Fruit fly (Drosophila melanogaster) whole organism, embryonic: ENCODE data around the gene Atg13.

Source experiments
- Aef1 ChIP-seq: fragments of 200-800 bp; sonication (Bioruptor generic); IDR thresholded peaks from 3 replicates; pipeline ENCODE4 v1.3.6; 2022; ENCODE audit warnings: missing biosample characterization, missing genetic modification characterization
- Antp ChIP-seq: fragments of 200-800 bp; sonication (Bioruptor generic); optimal IDR thresholded peaks from 3 replicates; lab custom pipeline; 2016; ENCODE audit warnings: missing biosample characterization, missing genetic modification characterization
- Atf-2 ChIP-seq: fragments of 200-800 bp; sonication (Bioruptor generic); optimal IDR thresholded peaks from 2 replicates; lab custom pipeline; 2016; ENCODE audit warnings: missing biosample characterization, missing genetic modification characterization
- BtbVII ChIP-seq: fragments of 200-800 bp; sonication (Bioruptor generic); optimal IDR thresholded peaks from 3 replicates; lab custom pipeline; 2017; ENCODE audit warnings: missing biosample characterization, mild to moderate bottlenecking, missing genetic modification characterization
- CG11093 ChIP-seq: fragments of 200-800 bp; sonication (Bioruptor generic); IDR thresholded peaks from 3 replicates; pipeline ENCODE4 v1.3.6; 2022; ENCODE audit warnings: missing biosample characterization, missing genetic modification characterization
- CG11504 ChIP-seq: fragments of 200-800 bp; sonication (Bioruptor generic); optimal IDR thresholded peaks from 3 replicates; lab custom pipeline; 2019; ENCODE audit warnings: missing biosample characterization, mild to moderate bottlenecking, missing genetic modification characterization, moderate library complexity
- CG12659 ChIP-seq: fragments of 200-800 bp; sonication (Bioruptor generic); optimal IDR thresholded peaks from 3 replicates; lab custom pipeline; 2017; ENCODE audit warnings: mild to moderate bottlenecking, missing biosample characterization, missing genetic modification reagents, missing genetic modification characterization
- CG12769 ChIP-seq: fragments of 200-800 bp; sonication (Bioruptor generic); optimal IDR thresholded peaks from 2 replicates; lab custom pipeline; 2019; ENCODE audit warnings: missing biosample characterization, mild to moderate bottlenecking, missing genetic modification characterization, moderate library complexity
- CG14667 ChIP-seq: fragments of 200-800 bp; sonication (Bioruptor generic); IDR thresholded peaks from 2 replicates; pipeline ENCODE4 v1.3.6; 2022; ENCODE audit warnings: missing biosample characterization, missing genetic modification characterization
- CG1529 ChIP-seq: fragments of 200-800 bp; sonication (Bioruptor generic); optimal IDR thresholded peaks from 3 replicates; lab custom pipeline; 2018; ENCODE audit warnings: missing biosample characterization, missing genetic modification characterization
- CG15514 ChIP-seq: fragments of 200-800 bp; sonication (Bioruptor generic); optimal IDR thresholded peaks from 3 replicates; lab custom pipeline; 2017; ENCODE audit warnings: missing biosample characterization, missing genetic modification characterization, mild to moderate bottlenecking, moderate library complexity, missing genetic modification reagents
- CG17802 ChIP-seq: fragments of 200-800 bp; sonication (Bioruptor generic); optimal IDR thresholded peaks from 2 replicates; lab custom pipeline; 2018; ENCODE audit warnings: missing biosample characterization, mild to moderate bottlenecking, missing genetic modification characterization, moderate library complexity
- CG18262 ChIP-seq: fragments of 200-800 bp; optimal IDR thresholded peaks from 3 replicates; lab custom pipeline; 2019; ENCODE audit warnings: missing biosample characterization, mild to moderate bottlenecking, missing genetic modification characterization, moderate library complexity
- CG2199 ChIP-seq: fragments of 200-800 bp; sonication (Bioruptor generic); IDR thresholded peaks from 3 replicates; pipeline ENCODE4 v1.3.6; 2022; ENCODE audit warnings: missing biosample characterization, missing genetic modification characterization
- CG2678 ChIP-seq: fragments of 200-800 bp; sonication (Bioruptor generic); optimal IDR thresholded peaks from 3 replicates; lab custom pipeline; 2019; ENCODE audit warnings: missing biosample characterization, mild to moderate bottlenecking, missing genetic modification characterization, moderate library complexity
- CG3281 ChIP-seq: fragments of 200-800 bp; sonication (Bioruptor generic); optimal IDR thresholded peaks from 3 replicates; lab custom pipeline; 2017; ENCODE audit warnings: missing biosample characterization, mild to moderate bottlenecking, missing genetic modification characterization
- CG4424 ChIP-seq: fragments of 200-800 bp; sonication (Bioruptor generic); optimal IDR thresholded peaks from 3 replicates; lab custom pipeline; 2016; ENCODE audit warnings: missing biosample characterization, missing genetic modification characterization
- CG6272 ChIP-seq: fragments of 200-800 bp; sonication (Bioruptor generic); IDR thresholded peaks from 2 replicates; pipeline ENCODE4 v1.3.6; 2022; ENCODE audit warnings: missing biosample characterization, missing genetic modification characterization
- CG6765 ChIP-seq: fragments of 200-800 bp; sonication (Bioruptor generic); optimal IDR thresholded peaks from 3 replicates; lab custom pipeline; 2017; ENCODE audit warnings: missing biosample characterization, mild to moderate bottlenecking, missing genetic modification characterization
- CHES-1-like ChIP-seq: fragments of 200-800 bp; sonication (Bioruptor generic); optimal IDR thresholded peaks from 2 replicates; lab custom pipeline; 2016; ENCODE audit warnings: missing biosample characterization, missing genetic modification characterization
- Dek ChIP-seq: fragments of 200-800 bp; sonication (Bioruptor generic); optimal IDR thresholded peaks from 3 replicates; lab custom pipeline; 2019; ENCODE audit warnings: missing biosample characterization, mild to moderate bottlenecking, missing genetic modification characterization, moderate library complexity
- Ets65A ChIP-seq: fragments of 200-800 bp; sonication (Bioruptor generic); peaks from one replicate; lab custom pipeline; 2016; ENCODE audit warnings: missing biosample characterization, missing genetic modification characterization
- Ets97D ChIP-seq: fragments of 200-800 bp; sonication (Bioruptor generic); optimal IDR thresholded peaks from 3 replicates; lab custom pipeline; 2016; ENCODE audit warnings: missing biosample characterization, missing genetic modification characterization
- Gsc ChIP-seq: fragments of 200-800 bp; sonication (Bioruptor generic); IDR thresholded peaks from 2 replicates; pipeline ENCODE4 v1.3.6; 2022; ENCODE audit warnings: missing biosample characterization, missing genetic modification characterization
- HLH3B ChIP-seq: fragments of 200-800 bp; sonication (Bioruptor generic); IDR thresholded peaks from 2 replicates; pipeline ENCODE4 v1.3.6; 2022; ENCODE audit warnings: missing biosample characterization, missing genetic modification characterization
- Myb ChIP-seq: fragments of 200-800 bp; sonication (Bioruptor generic); optimal IDR thresholded peaks from 2 replicates; lab custom pipeline; 2016; ENCODE audit warnings: missing biosample characterization, missing genetic modification characterization
- Oaz ChIP-seq: fragments of 200-800 bp; sonication (Bioruptor generic); IDR thresholded peaks from 2 replicates; pipeline ENCODE4 v1.3.6; 2022; ENCODE audit warnings: missing biosample characterization, missing genetic modification characterization
- Side ChIP-seq: fragments of 200-800 bp; sonication (Bioruptor generic); optimal IDR thresholded peaks from 2 replicates; lab custom pipeline; 2016; ENCODE audit warnings: missing biosample characterization, missing genetic modification characterization
- Trl ChIP-seq, 3 experiments: fragments of >200 bp in 2 of 3; fragments of 200-800 bp in 1 of 3; sonication (Bioruptor generic) in 1 of 3; optimal IDR thresholded peaks; 2 replicates in 1 of 3; 3 replicates in 2 of 3; lab custom pipeline; 2016 to 2017; ENCODE audit warnings: missing biosample characterization in 1 of 3, missing genetic modification characterization in 1 of 3
- Xbp1 ChIP-seq: fragments of 200-800 bp; sonication (Bioruptor generic); optimal IDR thresholded peaks from 3 replicates; lab custom pipeline; 2016; ENCODE audit warnings: missing biosample characterization, mild to moderate bottlenecking, missing genetic modification characterization
- amos ChIP-seq: fragments of 200-800 bp; sonication (Bioruptor generic); IDR thresholded peaks from 2 replicates; pipeline ENCODE4 v1.3.6; 2022; ENCODE audit warnings: missing biosample characterization, missing genetic modification characterization; ENCODE audit not compliant: partially characterized antibody
- ara ChIP-seq: fragments of 200-800 bp; sonication (Bioruptor generic); IDR thresholded peaks from 2 replicates; pipeline ENCODE4 v1.3.6; 2022; ENCODE audit warnings: missing biosample characterization, missing genetic modification characterization
- bbx ChIP-seq: fragments of 200-800 bp; sonication (Bioruptor generic); IDR thresholded peaks from 2 replicates; pipeline ENCODE4 v1.3.6; 2022; ENCODE audit warnings: missing biosample characterization, missing genetic modification characterization; ENCODE audit not compliant: partially characterized antibody
- bsh ChIP-seq, 2 experiments: fragments of 200-800 bp; sonication (Bioruptor generic); optimal IDR thresholded peaks; 2 replicates each; lab custom pipeline; 2017 to 2018; ENCODE audit warnings: mild to moderate bottlenecking in 2 of 2, missing biosample characterization in 2 of 2, missing genetic modification characterization in 2 of 2, moderate library complexity in 1 of 2
- cato ChIP-seq: fragments of 200-800 bp; sonication (Bioruptor generic); optimal IDR thresholded peaks from 2 replicates; lab custom pipeline; 2016; ENCODE audit warnings: missing biosample characterization, missing genetic modification characterization, borderline replicate concordance
- ci ChIP-seq: fragments of 200-800 bp; sonication (Bioruptor generic); IDR thresholded peaks from 3 replicates; pipeline ENCODE4 v1.3.6; 2022; ENCODE audit warnings: missing biosample characterization, missing genetic modification characterization
- corto ChIP-seq: fragments of 200-800 bp; sonication (Bioruptor generic); optimal IDR thresholded peaks from 2 replicates; lab custom pipeline; 2016; ENCODE audit warnings: missing biosample characterization, mild to moderate bottlenecking, missing genetic modification characterization, moderate library complexity
- disco-r ChIP-seq: fragments of 200-800 bp; sonication (Bioruptor generic); optimal IDR thresholded peaks from 2 replicates; lab custom pipeline; 2016; ENCODE audit warnings: missing biosample characterization, missing genetic modification characterization
- gcm2 ChIP-seq: fragments of 200-800 bp; sonication (Bioruptor generic); optimal IDR thresholded peaks from 2 replicates; lab custom pipeline; 2016; ENCODE audit warnings: missing biosample characterization, missing genetic modification characterization
- ind ChIP-seq: fragments of 200-800 bp; sonication (Bioruptor generic); optimal IDR thresholded peaks from 3 replicates; lab custom pipeline; 2016; ENCODE audit warnings: missing biosample characterization, missing genetic modification characterization
- lola ChIP-seq, 3 experiments: fragments of >200 bp in 2 of 3; fragments of 200-800 bp in 1 of 3; sonication (Bioruptor generic) in 1 of 3; optimal IDR thresholded peaks; 2 replicates each; lab custom pipeline; 2017 to 2019; ENCODE audit warnings: missing biosample characterization in 3 of 3, missing genetic modification characterization in 3 of 3, mild to moderate bottlenecking in 1 of 3, moderate library complexity in 1 of 3
- nmo ChIP-seq: fragments of 200-800 bp; sonication (Bioruptor generic); optimal IDR thresholded peaks from 2 replicates; lab custom pipeline; 2018; ENCODE audit warnings: missing biosample characterization, mild to moderate bottlenecking, missing genetic modification characterization, moderate library complexity
- oc ChIP-seq: fragments of 200-800 bp; sonication (Bioruptor generic); optimal IDR thresholded peaks from 2 replicates; lab custom pipeline; 2018; ENCODE audit warnings: missing biosample characterization, mild to moderate bottlenecking, missing genetic modification characterization, moderate library complexity
- pb ChIP-seq: fragments of 200-800 bp; sonication (Bioruptor generic); optimal IDR thresholded peaks from 3 replicates; lab custom pipeline; 2016; ENCODE audit warnings: missing biosample characterization, missing genetic modification characterization
- so ChIP-seq: fragments of 200-800 bp; sonication (Bioruptor generic); IDR thresholded peaks from 3 replicates; pipeline ENCODE4 v1.3.6; 2022; ENCODE audit warnings: missing biosample characterization, missing genetic modification characterization
- sr ChIP-seq: fragments of 200-800 bp; sonication (Bioruptor generic); IDR thresholded peaks from 3 replicates; pipeline ENCODE4 v1.3.6; 2022; ENCODE audit warnings: missing biosample characterization, missing genetic modification characterization
- stwl ChIP-seq: fragments of 200-800 bp; sonication (Bioruptor generic); optimal IDR thresholded peaks from 3 replicates; lab custom pipeline; 2018; ENCODE audit warnings: missing biosample characterization, mild to moderate bottlenecking, missing genetic modification characterization, moderate library complexity
- yki ChIP-seq: fragments of >200 bp; optimal IDR thresholded peaks from 3 replicates; lab custom pipeline; 2018
- zfh2 ChIP-seq: fragments of 200-800 bp; sonication (Bioruptor generic); optimal IDR thresholded peaks from 2 replicates; lab custom pipeline; 2016; ENCODE audit warnings: missing biosample characterization, missing genetic modification characterization

Gene Atg13

dm6 chr3R:8352961-8353728 lies 3.5 kb downstream of the Atg13 start (continued):
- TF ChIP-seq CG3281 (GFP tag; lab: Kevin White, UChicago) = no peak
- TF ChIP-seq nmo (GFP tag; lab: Kevin White, UChicago) = no peak
- TF ChIP-seq zfh2 (GFP tag; lab: Kevin White, UChicago) = no peak
- no peak for TF ChIP-seq pb (GFP tag; lab: Kevin White, UChicago)
- TF ChIP-seq stwl (tag; lab: Kevin White, UChicago) = no peak
- TF ChIP-seq lola (GFP tag; optimal IDR thresholded peaks at IDR 0.05; lab: Kevin White, UChicago) = no peak
- TF ChIP-seq BtbVII (GFP tag; lab: Kevin White, UChicago) = no peak
- TF ChIP-seq CG12659 = no peak
- TF ChIP-seq cato (GFP tag; lab: Kevin White, UChicago) = no peak
- TF ChIP-seq ara (GFP tag; lab: Robert Waterston, UW) = no peak
- TF ChIP-seq disco-r (GFP tag; lab: Kevin White, UChicago) = no peak
- no peak for TF ChIP-seq CG11093 (GFP tag; lab: Robert Waterston, UW)
- peak; percentile 2 for TF ChIP-seq CG6765 (GFP tag; lab: Kevin White, UChicago)
- TF ChIP-seq Aef1 (GFP tag; lab: Robert Waterston, UW) = no peak
- 0 out of 2 replicates have a peak, but pooled peaks have one; percentile 8 for TF ChIP-seq amos (GFP tag; lab: Robert Waterston, UW)
- TF ChIP-seq corto (GFP tag; lab: Kevin White, UChicago) = no peak
- no peak for TF ChIP-seq CHES-1-like (GFP tag; lab: Kevin White, UChicago)
- no peak for TF ChIP-seq CG15514 (GFP tag; lab: Kevin White, UChicago)
- no peak for TF ChIP-seq CG4424 (GFP tag; lab: Kevin White, UChicago)
- no peak for TF ChIP-seq CG6272
- no peak for TF ChIP-seq CG1529 (GFP tag; lab: Kevin White, UChicago)
- TF ChIP-seq CG14667 (GFP tag; lab: Robert Waterston, UW) = no peak
- peak; percentile 51 for TF ChIP-seq CG12769
- TF ChIP-seq Xbp1 (GFP tag; lab: Kevin White, UChicago) = no peak
- no peak for TF ChIP-seq Antp (GFP tag; lab: Kevin White, UChicago)
- no peak for TF ChIP-seq oc
- TF ChIP-seq sr (GFP tag; lab: Robert Waterston, UW) = no peak
- no peak for TF ChIP-seq Oaz (GFP tag; lab: Robert Waterston, UW)
- TF ChIP-seq Ets97D = no peak
- TF ChIP-seq gcm2 (GFP tag; lab: Kevin White, UChicago) = no peak
- TF ChIP-seq CG2678 (tag; lab: Kevin White, UChicago) = no peak
- no peak for TF ChIP-seq bbx (GFP tag; lab: Robert Waterston, UW)
- no peak for TF ChIP-seq Side (GFP tag; lab: Kevin White, UChicago)
- 0 out of 2 replicates have a peak, but pooled peaks have one; percentile 4 for TF ChIP-seq HLH3B (GFP tag; lab: Robert Waterston, UW)
- 0 out of 3 replicates have a peak, but pooled peaks have one; percentile 9 for TF ChIP-seq ci (GFP tag; lab: Robert Waterston, UW)
- no peak for TF ChIP-seq CG18262 (tag; lab: Kevin White, UChicago)
- TF ChIP-seq Gsc (GFP tag; lab: Robert Waterston, UW) = no peak
- no peak for TF ChIP-seq Dek
- no peak for TF ChIP-seq CG11504 (tag; lab: Kevin White, UChicago)
- TF ChIP-seq Myb (GFP tag; lab: Kevin White, UChicago) = no peak
- no peak for TF ChIP-seq Ets65A (GFP tag; lab: Kevin White, UChicago)
- no peak for TF ChIP-seq bsh (GFP tag; optimal IDR thresholded peaks at IDR 0.05; lab: Kevin White, UChicago)
- TF ChIP-seq yki (lab: Kevin White, UChicago) = no peak
- 0 out of 3 replicates have a peak, but pooled peaks have one; percentile 16 for TF ChIP-seq CG2199 (GFP tag; lab: Robert Waterston, UW)
- TF ChIP-seq so (GFP tag; lab: Robert Waterston, UW) = no peak
- TF ChIP-seq ind (GFP tag; lab: Kevin White, UChicago) = no peak
- no peak for TF ChIP-seq Atf-2
- no peak for TF ChIP-seq CG17802 (tag; lab: Kevin White, UChicago)
- TF ChIP-seq Trl (optimal IDR thresholded peaks at IDR 0.05; lab: Kevin White, UChicago) = no peak
- no peak for TF ChIP-seq Trl (GFP tag; optimal IDR thresholded peaks at IDR 0.05; lab: Kevin White, UChicago)
